Fruit fly (Drosophila melanogaster) whole organism, embryonic: ENCODE data around the gene CG8668.

ENCODE experiments used
- ATbp ChIP-seq: fragments of 200-800 bp; sonication (Bioruptor generic); optimal IDR thresholded peaks from 2 replicates; lab custom pipeline; 2017; ENCODE audit warnings: missing biosample characterization, mild to moderate bottlenecking, missing genetic modification characterization, missing genetic modification reagents
- Adf1 ChIP-seq: fragments of 200-800 bp; sonication (Bioruptor generic); IDR thresholded peaks from 2 replicates; pipeline ENCODE4 v1.3.6; 2022; ENCODE audit warnings: missing biosample characterization, missing genetic modification characterization
- CG12299 ChIP-seq: fragments of 200-800 bp; sonication (Bioruptor generic); optimal IDR thresholded peaks from 2 replicates; lab custom pipeline; 2018; ENCODE audit warnings: missing biosample characterization, mild to moderate bottlenecking, missing genetic modification characterization
- CG12744 ChIP-seq: fragments of 200-800 bp; sonication (Bioruptor generic); optimal IDR thresholded peaks from 2 replicates; lab custom pipeline; 2016; ENCODE audit warnings: missing biosample characterization, missing genetic modification characterization
- CG15514 ChIP-seq: fragments of 200-800 bp; sonication (Bioruptor generic); optimal IDR thresholded peaks from 3 replicates; lab custom pipeline; 2017; ENCODE audit warnings: missing biosample characterization, missing genetic modification characterization, mild to moderate bottlenecking, moderate library complexity, missing genetic modification reagents
- CG1603 ChIP-seq: fragments of 200-800 bp; sonication (Bioruptor generic); optimal IDR thresholded peaks from 2 replicates; lab custom pipeline; 2019; ENCODE audit warnings: missing biosample characterization, mild to moderate bottlenecking, missing genetic modification characterization, moderate library complexity
- CG17361 ChIP-seq: fragments of 200-800 bp; sonication (Bioruptor generic); IDR thresholded peaks from 3 replicates; pipeline ENCODE4 v1.3.6; 2022; ENCODE audit warnings: missing biosample characterization, missing genetic modification characterization
- CG18599 ChIP-seq: fragments of 200-800 bp; sonication (Bioruptor generic); optimal IDR thresholded peaks from 3 replicates; lab custom pipeline; 2017; ENCODE audit warnings: missing biosample characterization, missing genetic modification characterization, mild to moderate bottlenecking, moderate library complexity, missing genetic modification reagents
- CG31441 ChIP-seq: fragments of 200-800 bp; sonication (Bioruptor generic); IDR thresholded peaks from 2 replicates; pipeline ENCODE4 v1.3.6; 2022; ENCODE audit warnings: missing biosample characterization, missing genetic modification characterization
- CG3407 ChIP-seq: fragments of 200-800 bp; sonication (Bioruptor generic); optimal IDR thresholded peaks from 2 replicates; lab custom pipeline; 2018; ENCODE audit warnings: missing biosample characterization, mild to moderate bottlenecking, missing genetic modification characterization
- CG34422 ChIP-seq: fragments of 200-800 bp; sonication (Bioruptor generic); IDR thresholded peaks from 3 replicates; pipeline ENCODE4 v1.3.6; 2022; ENCODE audit warnings: missing biosample characterization, missing genetic modification characterization
- CG6175 ChIP-seq: fragments of 200-800 bp; sonication (Bioruptor generic); IDR thresholded peaks from 3 replicates; pipeline ENCODE4 v1.3.6; 2022; ENCODE audit warnings: missing biosample characterization, missing genetic modification characterization
- CG6683 ChIP-seq: fragments of 200-800 bp; sonication (Bioruptor generic); optimal IDR thresholded peaks from 2 replicates; lab custom pipeline; 2017; ENCODE audit warnings: missing biosample characterization, mild to moderate bottlenecking, missing genetic modification characterization, missing genetic modification reagents
- CG6813 ChIP-seq: fragments of 200-800 bp; sonication (Bioruptor generic); optimal IDR thresholded peaks from 2 replicates; lab custom pipeline; 2017; ENCODE audit warnings: missing biosample characterization, missing genetic modification characterization, mild to moderate bottlenecking, moderate library complexity, missing genetic modification reagents
- CG9727 ChIP-seq: fragments of 200-800 bp; sonication (Bioruptor generic); optimal IDR thresholded peaks from 3 replicates; lab custom pipeline; 2017; ENCODE audit warnings: missing biosample characterization, mild to moderate bottlenecking, missing genetic modification characterization
- CG9932 ChIP-seq: fragments of 200-800 bp; sonication (Bioruptor generic); IDR thresholded peaks from 2 replicates; pipeline ENCODE4 v1.3.6; 2022; ENCODE audit warnings: missing biosample characterization, missing genetic modification characterization
- D19B ChIP-seq: fragments of 200-800 bp; sonication (Bioruptor generic); optimal IDR thresholded peaks from 2 replicates; lab custom pipeline; 2017; ENCODE audit warnings: missing biosample characterization, mild to moderate bottlenecking, missing genetic modification characterization
- E2f1 ChIP-seq: fragments of 200-800 bp; sonication (Bioruptor generic); IDR thresholded peaks from 2 replicates; pipeline ENCODE4 v1.3.6; 2022; ENCODE audit warnings: missing biosample characterization, missing genetic modification characterization
- Hr78 ChIP-seq, 2 experiments: fragments of 200-800 bp in 1 of 2; fragments of >200 bp in 1 of 2; sonication (Bioruptor generic) in 1 of 2; optimal IDR thresholded peaks; 2 replicates each; lab custom pipeline; 2017 to 2019; ENCODE audit warnings: missing biosample characterization in 2 of 2, missing genetic modification characterization in 2 of 2, mild to moderate bottlenecking in 1 of 2, moderate library complexity in 1 of 2
- Meics ChIP-seq: fragments of 200-800 bp; sonication (Bioruptor generic); optimal IDR thresholded peaks from 2 replicates; lab custom pipeline; 2017; ENCODE audit warnings: missing biosample characterization, mild to moderate bottlenecking, missing genetic modification characterization
- NK7.1 ChIP-seq: fragments of 200-800 bp; sonication (Bioruptor generic); optimal IDR thresholded peaks from 3 replicates; lab custom pipeline; 2016; ENCODE audit warnings: missing biosample characterization, missing genetic modification characterization
- Opbp ChIP-seq: fragments of 200-800 bp; sonication (Bioruptor generic); IDR thresholded peaks from 3 replicates; pipeline ENCODE4 v1.3.6; 2022; ENCODE audit warnings: missing biosample characterization, missing genetic modification characterization; ENCODE audit not compliant: partially characterized antibody
- Rfx ChIP-seq: fragments of 200-800 bp; sonication (Bioruptor generic); IDR thresholded peaks from 2 replicates; pipeline ENCODE4 v1.3.6; 2022; ENCODE audit warnings: missing biosample characterization, missing genetic modification characterization
- Sox100B ChIP-seq: fragments of 200-800 bp; sonication (Bioruptor generic); optimal IDR thresholded peaks from 3 replicates; lab custom pipeline; 2018; ENCODE audit warnings: missing biosample characterization, mild to moderate bottlenecking, missing genetic modification characterization
- Ssrp ChIP-seq: fragments of 200-800 bp; sonication (Bioruptor generic); optimal IDR thresholded peaks from 2 replicates; lab custom pipeline; 2018; ENCODE audit warnings: missing biosample characterization, mild to moderate bottlenecking, missing genetic modification characterization, moderate library complexity
- abd-A ChIP-seq: fragments of 200-800 bp; sonication (Bioruptor generic); optimal IDR thresholded peaks from 3 replicates; lab custom pipeline; 2019; ENCODE audit warnings: missing biosample characterization, mild to moderate bottlenecking, missing genetic modification characterization, moderate library complexity
- ap ChIP-seq: fragments of 200-800 bp; sonication (Bioruptor generic); IDR thresholded peaks from 2 replicates; pipeline ENCODE4 v1.3.6; 2022; ENCODE audit warnings: missing biosample characterization, missing genetic modification characterization
- chif ChIP-seq, 2 experiments: fragments of 200-800 bp; sonication (Bioruptor generic); optimal IDR thresholded peaks; 3 replicates each; lab custom pipeline; 2016; ENCODE audit warnings: missing biosample characterization in 2 of 2, missing genetic modification characterization in 2 of 2
- cwo ChIP-seq: fragments of 200-800 bp; sonication (Bioruptor generic); optimal IDR thresholded peaks from 3 replicates; lab custom pipeline; 2017; ENCODE audit warnings: missing biosample characterization, missing genetic modification characterization, mild to moderate bottlenecking, moderate library complexity, missing genetic modification reagents
- eve ChIP-seq, 2 experiments: fragments of >200 bp; optimal IDR thresholded peaks; 2 replicates each; lab custom pipeline; 2017; ENCODE audit warnings: missing biosample characterization in 2 of 2, missing genetic modification characterization in 2 of 2
- gcm ChIP-seq: fragments of 200-800 bp; sonication (Bioruptor generic); optimal IDR thresholded peaks from 2 replicates; lab custom pipeline; 2019; ENCODE audit warnings: missing biosample characterization, mild to moderate bottlenecking, missing genetic modification characterization, moderate library complexity
- grau ChIP-seq: fragments of 200-800 bp; optimal IDR thresholded peaks from 3 replicates; lab custom pipeline; 2019; ENCODE audit warnings: missing biosample characterization, mild to moderate bottlenecking, missing genetic modification characterization, moderate library complexity
- insv ChIP-seq, 2 experiments: fragments of 200-800 bp; sonication (Bioruptor generic); optimal IDR thresholded peaks; 3 replicates each; lab custom pipeline; 2016 to 2018; ENCODE audit warnings: missing biosample characterization in 2 of 2, missing genetic modification characterization in 2 of 2
- jumu ChIP-seq: fragments of 200-800 bp; sonication (Bioruptor generic); optimal IDR thresholded peaks from 3 replicates; lab custom pipeline; 2016; ENCODE audit warnings: missing biosample characterization, missing genetic modification characterization
- kay ChIP-seq: fragments of 200-800 bp; sonication (Bioruptor generic); optimal IDR thresholded peaks from 2 replicates; lab custom pipeline; 2016; ENCODE audit warnings: missing biosample characterization, missing genetic modification characterization
- kni ChIP-seq: fragments of 200-800 bp; sonication (Bioruptor generic); optimal IDR thresholded peaks from 3 replicates; lab custom pipeline; 2017; ENCODE audit warnings: mild to moderate bottlenecking, missing biosample characterization, missing genetic modification reagents, missing genetic modification characterization
- mirr ChIP-seq: fragments of 200-800 bp; sonication (Bioruptor generic); optimal IDR thresholded peaks from 3 replicates; lab custom pipeline; 2018; ENCODE audit warnings: missing biosample characterization, mild to moderate bottlenecking, missing genetic modification characterization
- nau ChIP-seq: fragments of 200-800 bp; sonication (Bioruptor generic); optimal IDR thresholded peaks from 3 replicates; lab custom pipeline; 2017; ENCODE audit warnings: missing biosample characterization, mild to moderate bottlenecking, missing genetic modification characterization, missing genetic modification reagents
- nom ChIP-seq: fragments of 200-800 bp; sonication (Bioruptor generic); optimal IDR thresholded peaks from 2 replicates; lab custom pipeline; 2017; ENCODE audit warnings: missing biosample characterization, missing genetic modification characterization, mild to moderate bottlenecking, moderate library complexity, missing genetic modification reagents
- pzg ChIP-seq: fragments of 200-800 bp; sonication (Bioruptor generic); optimal IDR thresholded peaks from 3 replicates; lab custom pipeline; 2018; ENCODE audit warnings: missing biosample characterization, mild to moderate bottlenecking, missing genetic modification characterization, moderate library complexity
- row ChIP-seq: fragments of 200-800 bp; sonication (Bioruptor generic); IDR thresholded peaks from 3 replicates; pipeline ENCODE4 v1.3.6; 2022; ENCODE audit warnings: missing biosample characterization, missing genetic modification characterization
- slbo ChIP-seq: fragments of 200-800 bp; sonication (Bioruptor generic); IDR thresholded peaks from 2 replicates; pipeline ENCODE4 v1.3.6; 2022; ENCODE audit warnings: missing biosample characterization, missing genetic modification characterization
- so ChIP-seq: fragments of 200-800 bp; sonication (Bioruptor generic); IDR thresholded peaks from 3 replicates; pipeline ENCODE4 v1.3.6; 2022; ENCODE audit warnings: missing biosample characterization, missing genetic modification characterization
- unc-4 ChIP-seq: fragments of 200-800 bp; sonication (Bioruptor generic); IDR thresholded peaks from 2 replicates; pipeline ENCODE4 v1.3.6; 2022; ENCODE audit warnings: missing biosample characterization, missing genetic modification characterization; ENCODE audit not compliant: partially characterized antibody
- vnd ChIP-seq: fragments of 200-800 bp; sonication (Bioruptor generic); IDR thresholded peaks from 3 replicates; pipeline ENCODE4 v1.3.6; 2022; ENCODE audit warnings: missing biosample characterization, missing genetic modification characterization; ENCODE audit not compliant: partially characterized antibody
- yki ChIP-seq: fragments of >200 bp; optimal IDR thresholded peaks from 3 replicates; lab custom pipeline; 2018
- z ChIP-seq: fragments of 200-800 bp; sonication (Bioruptor generic); IDR thresholded peaks from 3 replicates; pipeline ENCODE4 v1.3.6; 2022; ENCODE audit warnings: missing biosample characterization, missing genetic modification characterization

Gene CG8668

dm6 chr2L:8084349-8085203 is 42.2 kb upstream of the CG8668 start (continued):
- TF ChIP-seq vnd (GFP tag; lab: Robert Waterston, UW), result no peak
- TF ChIP-seq CG9932, result peak; percentile 36; the same call in 1 of the 2 replicates
- TF ChIP-seq ap (GFP tag; lab: Robert Waterston, UW), result no peak
- TF ChIP-seq Rfx (GFP tag; lab: Robert Waterston, UW), result peak; percentile 34; the same call in 1 of the 2 replicates
- no peak for TF ChIP-seq Ssrp (tag; lab: Kevin White, UChicago)
- peak; percentile 20; the same call in 1 of the 2 replicates for TF ChIP-seq Adf1
- TF ChIP-seq CG1603 (tag; lab: Kevin White, UChicago), result peak; percentile 6
- no peak for TF ChIP-seq nau (GFP tag; lab: Kevin White, UChicago)
- peak; percentile 11 for TF ChIP-seq jumu (GFP tag; lab: Kevin White, UChicago)
- peak; percentile 11 for TF ChIP-seq kay (GFP tag; lab: Kevin White, UChicago)
- peak; percentile 41 for TF ChIP-seq CG6813 (GFP tag; lab: Kevin White, UChicago)
- TF ChIP-seq ATbp, result no peak
- peak; percentile 44 for TF ChIP-seq mirr (GFP tag; lab: Kevin White, UChicago)
- peak; percentile 13 for TF ChIP-seq CG15514 (GFP tag; lab: Kevin White, UChicago)
- TF ChIP-seq z (GFP tag; lab: Robert Waterston, UW), result 0 out of 3 replicates have a peak, but pooled peaks have one; percentile 31
- TF ChIP-seq insv (GFP tag; optimal IDR thresholded peaks at IDR 0.05; lab: Kevin White, UChicago), result peak; percentile 63 to 93
- peak; percentile 9 for TF ChIP-seq Sox100B (GFP tag; lab: Kevin White, UChicago)
- TF ChIP-seq Hr78 (GFP tag; optimal IDR thresholded peaks at IDR 0.05; lab: Kevin White, UChicago), result no peak
- peak; percentile 23 for TF ChIP-seq CG12744 (GFP tag; lab: Kevin White, UChicago)
- TF ChIP-seq gcm (GFP tag; lab: Kevin White, UChicago), result peak; percentile 87
- peak; percentile 0 for TF ChIP-seq NK7.1 (GFP tag; lab: Kevin White, UChicago)
- TF ChIP-seq CG6175, result 0 out of 3 replicates have a peak, but pooled peaks have one; percentile 34
- no peak for TF ChIP-seq CG12299 (tag; lab: Kevin White, UChicago)
- TF ChIP-seq Opbp, result no peak
- TF ChIP-seq E2f1 (GFP tag; lab: Robert Waterston, UW), result no peak
- peak; percentile 57 for TF ChIP-seq kni (GFP tag; lab: Kevin White, UChicago)
- TF ChIP-seq CG18599, result peak; percentile 3
- peak; percentile 42; the same call in 1 of the 3 replicates for TF ChIP-seq CG34422 (GFP tag; lab: Robert Waterston, UW)
- peak; percentile 87 for TF ChIP-seq grau
- TF ChIP-seq chif (GFP tag; optimal IDR thresholded peaks at IDR 0.05; lab: Kevin White, UChicago), result no peak
- TF ChIP-seq so, result no peak
- TF ChIP-seq CG9727 (GFP tag; lab: Kevin White, UChicago), result peak; percentile 30
- no peak for TF ChIP-seq CG31441
- TF ChIP-seq CG6683 (GFP tag; lab: Kevin White, UChicago), result no peak
- TF ChIP-seq cwo (GFP tag; lab: Kevin White, UChicago), result peak; percentile 21
- 0 out of 3 replicates have a peak, but pooled peaks have one; percentile 27 for TF ChIP-seq CG17361 (GFP tag; lab: Robert Waterston, UW)
- TF ChIP-seq unc-4, result 0 out of 2 replicates have a peak, but pooled peaks have one; percentile 13
- TF ChIP-seq abd-A (tag; lab: Kevin White, UChicago), result peak; percentile 56
- TF ChIP-seq slbo (GFP tag; lab: Robert Waterston, UW), result peak; percentile 6; the same call in 1 of the 2 replicates
- no peak for TF ChIP-seq eve (GFP tag; optimal IDR thresholded peaks at IDR 0.05; lab: Kevin White, UChicago)
- TF ChIP-seq Meics (GFP tag; lab: Kevin White, UChicago), result peak; percentile 23
- TF ChIP-seq CG3407, result no peak
- TF ChIP-seq D19B (GFP tag; lab: Kevin White, UChicago), result peak; percentile 19
- TF ChIP-seq row, result peak; percentile 58
- TF ChIP-seq nom (GFP tag; lab: Kevin White, UChicago), result peak; percentile 31
- TF ChIP-seq pzg (GFP tag; lab: Kevin White, UChicago), result peak; percentile 6
- peak; percentile 34 for TF ChIP-seq yki (lab: Kevin White, UChicago)
